Worm (Caenorhabditis elegans) whole organism, early embryonic: Measurements from ENCODE around the gene bgal-1.

Experiments
- ama-1 ChIP-seq: fragments of 150-350 bp; optimal IDR thresholded peaks from 2 replicates; lab custom pipeline; 2014
- ceh-13 ChIP-seq: fragments of 200-800 bp; sonication (Bioruptor generic); optimal IDR thresholded peaks from 2 replicates; lab custom pipeline; 2018; ENCODE audit warnings: mild to moderate bottlenecking, missing genetic modification characterization, missing compliant biosample characterization
- flt-1 ChIP-seq: fragments of 200-800 bp; sonication (Bioruptor generic); IDR thresholded peaks from 2 replicates; pipeline ENCODE4 v1.3.6; 2022; ENCODE audit warnings: missing genetic modification characterization, missing compliant biosample characterization

DNA sequence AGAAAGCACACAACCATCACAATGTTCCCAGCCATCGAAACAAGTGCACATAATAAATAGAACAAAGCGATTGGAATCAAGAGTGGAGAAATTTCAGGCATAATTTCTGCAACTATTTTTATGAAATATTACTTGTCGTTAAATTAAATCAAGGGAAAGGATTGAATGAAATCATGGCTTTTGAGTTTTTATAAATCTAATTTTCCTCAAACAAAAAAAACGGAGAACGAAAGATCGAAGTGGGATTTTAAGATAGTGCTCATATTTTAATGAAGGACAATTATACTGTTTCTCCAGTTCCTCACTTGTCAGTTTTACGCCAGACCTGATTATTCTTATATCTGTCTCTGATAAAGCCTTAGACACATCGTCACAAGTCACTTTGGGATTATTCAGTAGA, 26.6 kb upstream of the bgal-1 start, which contains the start of gene srsx-33:
- TF ChIP-seq ama-1 (lab: Kevin White, UChicago) (no peak), flt-1 (no peak), ceh-13 (no peak)
